Fruit fly (Drosophila melanogaster) whole organism, adult: ENCODE data around the gene CG42780.

Experiments
- CG11617 ChIP-seq: fragments of 200-800 bp; sonication (Bioruptor generic); optimal IDR thresholded peaks from 2 replicates; lab custom pipeline; 2017; ENCODE audit warnings: mild to moderate bottlenecking, missing biosample characterization, missing genetic modification reagents, missing genetic modification characterization
- CG12768 ChIP-seq: fragments of 200-800 bp; sonication (Bioruptor generic); optimal IDR thresholded peaks from 2 replicates; lab custom pipeline; 2017; ENCODE audit warnings: missing biosample characterization, missing genetic modification characterization, mild to moderate bottlenecking, moderate library complexity, missing genetic modification reagents
- CG14711 ChIP-seq: fragments of 200-800 bp; sonication (Bioruptor generic); optimal IDR thresholded peaks from 2 replicates; lab custom pipeline; 2018; ENCODE audit warnings: missing biosample characterization, mild to moderate bottlenecking, missing genetic modification characterization, moderate library complexity
- CG1620 ChIP-seq: fragments of 200-800 bp; sonication (Bioruptor generic); optimal IDR thresholded peaks from 2 replicates; lab custom pipeline; 2016; ENCODE audit warnings: missing biosample characterization, missing genetic modification characterization
- CG33017 ChIP-seq: fragments of 200-800 bp; sonication (Bioruptor generic); optimal IDR thresholded peaks from 2 replicates; lab custom pipeline; 2018; ENCODE audit warnings: missing biosample characterization, mild to moderate bottlenecking, missing genetic modification characterization, moderate library complexity
- CG5204 ChIP-seq: fragments of 200-800 bp; sonication (Bioruptor generic); optimal IDR thresholded peaks from 2 replicates; lab custom pipeline; 2016; ENCODE audit warnings: missing biosample characterization, missing genetic modification characterization
- CG7045 ChIP-seq: fragments of 200-800 bp; sonication (Bioruptor generic); optimal IDR thresholded peaks from 2 replicates; lab custom pipeline; 2017; ENCODE audit warnings: missing biosample characterization, mild to moderate bottlenecking, missing genetic modification characterization
- CG7101 ChIP-seq: fragments of 200-800 bp; sonication (Bioruptor generic); optimal IDR thresholded peaks from 2 replicates; lab custom pipeline; 2018; ENCODE audit warnings: missing biosample characterization, mild to moderate bottlenecking, missing genetic modification characterization, moderate library complexity
- Clk ChIP-seq: fragments of 200-800 bp; sonication (Bioruptor generic); optimal IDR thresholded peaks from 2 replicates; lab custom pipeline; 2017; ENCODE audit warnings: missing biosample characterization, missing genetic modification characterization
- Crg-1 ChIP-seq: fragments of 200-800 bp; sonication (Bioruptor generic); optimal IDR thresholded peaks from 2 replicates; lab custom pipeline; 2016; ENCODE audit warnings: missing biosample characterization, missing genetic modification characterization
- Hr96 ChIP-seq: fragments of 200-800 bp; sonication (Bioruptor generic); optimal IDR thresholded peaks from 2 replicates; lab custom pipeline; 2016; ENCODE audit warnings: missing biosample characterization, missing genetic modification characterization
- Mnt ChIP-seq: fragments of 200-800 bp; sonication (Bioruptor generic); optimal IDR thresholded peaks from 2 replicates; lab custom pipeline; 2016; ENCODE audit warnings: missing biosample characterization, mild to moderate bottlenecking, missing genetic modification characterization
- bab1 ChIP-seq: fragments of 200-800 bp; sonication (Bioruptor generic); optimal IDR thresholded peaks from 3 replicates; lab custom pipeline; 2019; ENCODE audit warnings: missing biosample characterization, mild to moderate bottlenecking, missing genetic modification characterization, moderate library complexity
- cic ChIP-seq: fragments of 200-800 bp; sonication (Bioruptor generic); optimal IDR thresholded peaks from 2 replicates; lab custom pipeline; 2017; ENCODE audit warnings: missing biosample characterization, mild to moderate bottlenecking, missing genetic modification characterization, moderate library complexity
- cnc ChIP-seq, 2 experiments: fragments of >200 bp; optimal IDR thresholded peaks; 2 replicates each; lab custom pipeline; 2017
- kay ChIP-seq: fragments of 200-800 bp; sonication (Bioruptor generic); peaks from one replicate; lab custom pipeline; 2016; ENCODE audit warnings: missing biosample characterization, missing genetic modification characterization, borderline replicate concordance
- ovo ChIP-seq: fragments of 200-800 bp; sonication (Bioruptor generic); optimal IDR thresholded peaks from 2 replicates; lab custom pipeline; 2016; ENCODE audit warnings: missing biosample characterization, missing genetic modification characterization
- pad ChIP-seq: fragments of 200-800 bp; sonication (Bioruptor generic); optimal IDR thresholded peaks from 3 replicates; lab custom pipeline; 2017; ENCODE audit warnings: missing biosample characterization, missing genetic modification characterization, mild to moderate bottlenecking, moderate library complexity, missing genetic modification reagents
- tj ChIP-seq: fragments of 200-800 bp; sonication (Bioruptor generic); optimal IDR thresholded peaks from 3 replicates; lab custom pipeline; 2017; ENCODE audit warnings: missing biosample characterization, mild to moderate bottlenecking, missing genetic modification characterization, moderate library complexity
- toe ChIP-seq: fragments of 200-800 bp; sonication (Bioruptor generic); optimal IDR thresholded peaks from 2 replicates; lab custom pipeline; 2016; ENCODE audit warnings: missing biosample characterization, missing genetic modification characterization

The CG42780 gene

DNA sequence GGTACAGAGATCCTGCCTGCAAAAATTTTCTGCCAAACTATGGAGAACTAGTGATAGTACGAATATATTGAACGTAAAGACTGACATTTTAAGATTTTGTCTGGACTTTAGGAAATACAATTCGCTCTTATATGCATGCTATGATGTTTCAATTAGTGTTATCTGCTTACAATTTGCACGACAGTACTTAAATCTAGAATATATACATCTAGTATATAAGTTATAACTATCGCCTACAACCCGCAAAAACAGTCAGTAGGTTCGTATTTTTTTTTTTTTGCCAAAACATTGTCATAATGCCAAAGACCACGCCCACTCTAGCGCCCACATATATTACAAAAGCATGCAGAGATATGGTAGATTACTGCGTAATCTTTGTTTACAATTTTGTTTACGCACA, at the start of gene CG42780:
Gene CG42780, minus strand, starts transcription at position 101 of the 400 bp plus-strand sequence.
- TF ChIP-seq CG7045 (GFP tag; lab: Kevin White, UChicago) (no peak), Clk (GFP tag; lab: Kevin White, UChicago) (no peak), Mnt (GFP tag; lab: Kevin White, UChicago) (no peak), CG7101 (no peak), CG33017 (tag; lab: Kevin White, UChicago) (no peak), toe (GFP tag; lab: Kevin White, UChicago) (no peak), CG1620 (no peak), Hr96 (GFP tag; lab: Kevin White, UChicago) (no peak)

dm6 chrX:7379569-7379968, 47.6 kb upstream of the CG42780 start:
- TF ChIP-seq CG14711 (tag; lab: Kevin White, UChicago) (no peak), CG5204 (GFP tag; lab: Kevin White, UChicago) (no peak), CG33017 (tag; lab: Kevin White, UChicago) (no peak), CG1620 (no peak), cic (GFP tag; lab: Kevin White, UChicago) (no peak), Mnt (GFP tag; lab: Kevin White, UChicago) (no peak), kay (GFP tag; lab: Kevin White, UChicago) (no peak), Hr96 (GFP tag; lab: Kevin White, UChicago) (no peak), Crg-1 (GFP tag; lab: Kevin White, UChicago) (no peak), cnc (optimal IDR thresholded peaks at IDR 0.05; lab: Kevin White, UChicago) (no peak), Clk (GFP tag; lab: Kevin White, UChicago) (no peak), CG11617 (GFP tag; lab: Kevin White, UChicago) (no peak), toe (GFP tag; lab: Kevin White, UChicago) (no peak)

- no peak for TF ChIP-seq Clk (GFP tag; lab: Kevin White, UChicago)
- no peak for TF ChIP-seq Mnt (GFP tag; lab: Kevin White, UChicago)
- no peak for TF ChIP-seq pad (GFP tag; lab: Kevin White, UChicago)
- no peak for TF ChIP-seq CG5204 (GFP tag; lab: Kevin White, UChicago)
- TF ChIP-seq CG11617 (GFP tag; lab: Kevin White, UChicago) = no peak
- TF ChIP-seq bab1 (GFP tag; lab: Kevin White, UChicago) = no peak
- no peak for TF ChIP-seq kay (GFP tag; lab: Kevin White, UChicago)
- TF ChIP-seq CG12768 = no peak
- TF ChIP-seq toe (GFP tag; lab: Kevin White, UChicago) = no peak
- TF ChIP-seq Hr96 (GFP tag; lab: Kevin White, UChicago) = no peak
- no peak for TF ChIP-seq CG33017 (tag; lab: Kevin White, UChicago)
- no peak for TF ChIP-seq CG7045 (GFP tag; lab: Kevin White, UChicago)
- no peak for TF ChIP-seq CG7101
- TF ChIP-seq Crg-1 (GFP tag; lab: Kevin White, UChicago) = no peak
- no peak for TF ChIP-seq CG1620
- no peak for TF ChIP-seq ovo (GFP tag; lab: Kevin White, UChicago)
- TF ChIP-seq tj (GFP tag; lab: Kevin White, UChicago) = no peak
- no peak for TF ChIP-seq CG14711 (tag; lab: Kevin White, UChicago)
- TF ChIP-seq cnc (optimal IDR thresholded peaks at IDR 0.05; lab: Kevin White, UChicago) = no peak
Measured at dm6 chrX:7377840-7378239, 45.8 kb upstream of the CG42780 start, which contains the start of gene CheA7a. Gene CheA7a, plus strand, starts transcription at chrX:7378140.

DNA sequence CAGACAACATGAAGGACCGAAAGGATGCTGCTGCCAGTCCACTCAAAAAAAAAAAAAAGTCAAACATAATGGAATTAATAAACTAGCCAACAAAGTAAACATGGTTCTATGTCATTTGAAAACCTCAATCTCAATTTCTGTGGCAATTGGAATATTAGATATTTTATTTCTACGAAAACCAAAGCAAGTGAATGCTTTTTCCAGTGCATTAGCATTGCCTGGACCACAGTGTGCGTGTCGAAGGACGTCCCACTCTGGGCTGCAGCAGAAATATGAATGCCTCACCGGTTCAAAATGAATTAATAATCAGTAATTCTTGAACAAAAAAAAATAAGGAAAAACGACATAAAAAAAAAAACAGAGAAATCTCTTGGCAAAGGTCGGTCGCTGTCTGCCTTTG, 40.5 kb upstream of the CG42780 start:
- TF ChIP-seq Crg-1 (GFP tag; lab: Kevin White, UChicago) (no peak), Hr96 (GFP tag; lab: Kevin White, UChicago) (no peak), tj (GFP tag; lab: Kevin White, UChicago) (no peak)

DNA sequence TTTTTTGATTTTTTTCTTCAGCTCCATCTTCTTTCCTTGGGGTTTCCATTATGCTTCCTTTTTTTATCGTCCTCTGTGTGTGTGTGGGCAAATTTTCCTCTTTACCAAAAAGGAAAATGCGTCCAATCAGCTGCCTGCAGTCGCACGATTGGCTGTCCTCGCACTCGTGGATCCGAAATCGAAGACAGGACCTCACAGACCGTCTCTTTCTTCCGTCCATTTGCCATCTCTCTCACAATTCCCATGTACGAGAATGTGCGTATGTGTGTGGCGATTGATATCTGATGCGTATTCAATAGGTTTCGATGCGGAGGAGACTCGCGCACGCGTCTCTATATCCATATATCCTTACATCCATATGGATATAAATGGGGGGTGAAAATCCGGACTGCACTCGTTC, 36.4 kb upstream of the CG42780 start:
- no peak for TF ChIP-seq Mnt (GFP tag; lab: Kevin White, UChicago)
- no peak for TF ChIP-seq pad (GFP tag; lab: Kevin White, UChicago)
- no peak for TF ChIP-seq bab1 (GFP tag; lab: Kevin White, UChicago)
- no peak for TF ChIP-seq Crg-1 (GFP tag; lab: Kevin White, UChicago)
- no peak for TF ChIP-seq CG33017 (tag; lab: Kevin White, UChicago)
- TF ChIP-seq cic (GFP tag; lab: Kevin White, UChicago) = no peak
- no peak for TF ChIP-seq CG5204 (GFP tag; lab: Kevin White, UChicago)
- TF ChIP-seq Hr96 (GFP tag; lab: Kevin White, UChicago) = no peak
- TF ChIP-seq tj (GFP tag; lab: Kevin White, UChicago) = no peak
- no peak for TF ChIP-seq cnc (optimal IDR thresholded peaks at IDR 0.05; lab: Kevin White, UChicago)
- TF ChIP-seq ovo (GFP tag; lab: Kevin White, UChicago) = no peak
- TF ChIP-seq toe (GFP tag; lab: Kevin White, UChicago) = no peak
- TF ChIP-seq CG7101 = no peak

- TF ChIP-seq CG1620 (no peak), toe (GFP tag; lab: Kevin White, UChicago) (no peak), CG5204 (GFP tag; lab: Kevin White, UChicago) (no peak), CG7101 (no peak), CG12768 (no peak), Hr96 (GFP tag; lab: Kevin White, UChicago) (no peak), CG14711 (tag; lab: Kevin White, UChicago) (no peak), cic (GFP tag; lab: Kevin White, UChicago) (no peak), tj (GFP tag; lab: Kevin White, UChicago) (no peak), bab1 (GFP tag; lab: Kevin White, UChicago) (no peak), kay (GFP tag; lab: Kevin White, UChicago) (no peak), Clk (GFP tag; lab: Kevin White, UChicago) (no peak), Mnt (GFP tag; lab: Kevin White, UChicago) (no peak), ovo (GFP tag; lab: Kevin White, UChicago) (no peak), cnc (optimal IDR thresholded peaks at IDR 0.05; lab: Kevin White, UChicago) (no peak), CG33017 (tag; lab: Kevin White, UChicago) (no peak), CG7045 (GFP tag; lab: Kevin White, UChicago) (no peak), CG11617 (GFP tag; lab: Kevin White, UChicago) (no peak), pad (GFP tag; lab: Kevin White, UChicago) (no peak)
Measured at dm6 chrX:7358496-7358895, 26.5 kb upstream of the CG42780 start, which contains the start of gene CG1999. Gene CG1999, plus strand, starts transcription at chrX:7358796.
